Fruit fly (Drosophila melanogaster): Measurements from ENCODE around the gene CG42554.

CG42554 gene

dm6 chr3L:802700-803273 is 32.7 kb upstream of the CG42554 start (continued):
- TF ChIP-seq Blimp-1 (GFP tag; optimal IDR thresholded peaks at IDR 0.05) (peak; percentile 90), acj6 (GFP tag; optimal IDR thresholded peaks at IDR 0.05) (peak; percentile 98), Sox14 (GFP tag; optimal IDR thresholded peaks at IDR 0.05) (peak; percentile 98), Sox102F (GFP tag; optimal IDR thresholded peaks at IDR 0.05) (peak; percentile 99), dac (GFP tag; optimal IDR thresholded peaks at IDR 0.05) (peak; percentile 86), CG11762 (GFP tag; optimal IDR thresholded peaks at IDR 0.05; ENCODE audit: insufficient read depth) (peak; percentile 93), CG9139 (GFP tag; optimal IDR thresholded peaks at IDR 0.05) (peak; percentile 84), fd59A (GFP tag; optimal IDR thresholded peaks at IDR 0.05) (peak; percentile 95), vri (GFP tag; optimal IDR thresholded peaks at IDR 0.05) (peak; percentile 96), salr (GFP tag; optimal IDR thresholded peaks at IDR 0.05) (peak; percentile 75 to 96), Hr39 (GFP tag; optimal IDR thresholded peaks at IDR 0.05) (peak; percentile 99), ss (GFP tag; optimal IDR thresholded peaks at IDR 0.05) (peak; percentile 91 to 92), svp (GFP tag) (peak; percentile 99), Lpt (GFP tag; optimal IDR thresholded peaks at IDR 0.05) (peak; percentile 91), spab (GFP tag; optimal IDR thresholded peaks at IDR 0.05) (peak; percentile 91), CG8632 (GFP tag; optimal IDR thresholded peaks at IDR 0.05) (peak; percentile 94), Ets21C (GFP tag; optimal IDR thresholded peaks at IDR 0.05) (peak; percentile 98), CG16779 (tag; optimal IDR thresholded peaks at IDR 0.05) (peak; percentile 88), CG8119 (GFP tag; IDR thresholded peaks at IDR 0.05) (peak; percentile 95), dsx (GFP tag; optimal IDR thresholded peaks at IDR 0.05; ENCODE audit: poor library complexity, severe bottlenecking) (peak; percentile 92), CG4318 (GFP tag; optimal IDR thresholded peaks at IDR 0.05) (peak; percentile 86), OdsH (GFP tag; optimal IDR thresholded peaks at IDR 0.05) (peak; percentile 97)

dm6 chr3L:803951-804350 is 31.5 kb upstream of the CG42554 start, which contains the start of gene CG13898:
Gene CG13898 (minus strand): TSS chr3L:804051.
- TF ChIP-seq Eip78C (GFP tag), result peak; percentile 64
- TF ChIP-seq CG11902 (GFP tag; optimal IDR thresholded peaks at IDR 0.05), result no peak

dm6 chr3L:804557-805260 is 30.8 kb upstream of the CG42554 start:
- TF ChIP-seq CG8319 (GFP tag; optimal IDR thresholded peaks at IDR 0.05), result no peak
- TF ChIP-seq ss (GFP tag; optimal IDR thresholded peaks at IDR 0.05), result peak in 1 of 2 experiments; percentile 2
- peak; percentile 37 for TF ChIP-seq OdsH (GFP tag; optimal IDR thresholded peaks at IDR 0.05)
- no peak for TF ChIP-seq CG11762 (GFP tag; optimal IDR thresholded peaks at IDR 0.05; ENCODE audit: insufficient read depth)
- peak; percentile 52 for TF ChIP-seq acj6 (GFP tag; optimal IDR thresholded peaks at IDR 0.05)
- no peak for TF ChIP-seq Gug (GFP tag; IDR thresholded peaks at IDR 0.05)
- no peak for TF ChIP-seq CG6276 (GFP tag; optimal IDR thresholded peaks at IDR 0.05)
- TF ChIP-seq topi (GFP tag; optimal IDR thresholded peaks at IDR 0.05), result peak; percentile 45
- TF ChIP-seq svp (GFP tag), result peak; percentile 79
- no peak for TF ChIP-seq CG4318 (GFP tag; optimal IDR thresholded peaks at IDR 0.05)
- no peak for TF ChIP-seq CG11294 (GFP tag; IDR thresholded peaks at IDR 0.05)
- peak; percentile 29 for TF ChIP-seq CG10631 (GFP tag; optimal IDR thresholded peaks at IDR 0.05)
- no peak for TF ChIP-seq dac (GFP tag; optimal IDR thresholded peaks at IDR 0.05)
- TF ChIP-seq Hr4 (GFP tag; optimal IDR thresholded peaks at IDR 0.05), result peak; percentile 36
- TF ChIP-seq Ets96B (tag; optimal IDR thresholded peaks at IDR 0.05), result peak; percentile 43
- no peak for TF ChIP-seq Lpt (GFP tag; optimal IDR thresholded peaks at IDR 0.05)
- 0 out of 3 replicates have a peak, but pooled peaks have one; percentile 31 for TF ChIP-seq CG8119 (GFP tag; IDR thresholded peaks at IDR 0.05)
- TF ChIP-seq CG34406 (GFP tag; optimal IDR thresholded peaks at IDR 0.05), result peak; percentile 15
- no peak for TF ChIP-seq Sox15 (GFP tag; optimal IDR thresholded peaks at IDR 0.05)
- peak; percentile 62; the same call in 2 of the 3 replicates for TF ChIP-seq CG6163 (GFP tag; IDR thresholded peaks at IDR 0.05)
- peak; percentile 41 for TF ChIP-seq Hr39 (GFP tag; optimal IDR thresholded peaks at IDR 0.05)
- TF ChIP-seq Blimp-1 (GFP tag; optimal IDR thresholded peaks at IDR 0.05), result no peak
- TF ChIP-seq CG6808 (GFP tag; optimal IDR thresholded peaks at IDR 0.05), result peak; percentile 5
- TF ChIP-seq dsx (GFP tag; optimal IDR thresholded peaks at IDR 0.05; ENCODE audit: poor library complexity, severe bottlenecking), result no peak
- peak; percentile 36; the same call in 1 of the 2 replicates for TF ChIP-seq CG15336 (GFP tag; IDR thresholded peaks at IDR 0.05)
- peak; percentile 42 for TF ChIP-seq Sox14 (GFP tag; optimal IDR thresholded peaks at IDR 0.05)
- no peak for TF ChIP-seq cyc (GFP tag; optimal IDR thresholded peaks at IDR 0.05)
- peak; percentile 65 for TF ChIP-seq Sox102F (GFP tag; optimal IDR thresholded peaks at IDR 0.05)
- no peak for TF ChIP-seq Hr38 (GFP tag; optimal IDR thresholded peaks at IDR 0.05)
- peak; percentile 61 for TF ChIP-seq Met (GFP tag; optimal IDR thresholded peaks at IDR 0.05)
- TF ChIP-seq CG11902 (GFP tag; optimal IDR thresholded peaks at IDR 0.05), result no peak
- TF ChIP-seq CG32006 (GFP tag; optimal IDR thresholded peaks at IDR 0.05), result peak; percentile 33
- no peak for TF ChIP-seq eg (GFP tag; IDR thresholded peaks at IDR 0.05)
- no peak for TF ChIP-seq fkh (GFP tag; optimal IDR thresholded peaks at IDR 0.05)
- TF ChIP-seq spab (GFP tag; optimal IDR thresholded peaks at IDR 0.05), result peak; percentile 23

Data from whole organism, prepupa.